Worm (Caenorhabditis elegans): Measurements from ENCODE around the gene nspg-10.

DNA sequence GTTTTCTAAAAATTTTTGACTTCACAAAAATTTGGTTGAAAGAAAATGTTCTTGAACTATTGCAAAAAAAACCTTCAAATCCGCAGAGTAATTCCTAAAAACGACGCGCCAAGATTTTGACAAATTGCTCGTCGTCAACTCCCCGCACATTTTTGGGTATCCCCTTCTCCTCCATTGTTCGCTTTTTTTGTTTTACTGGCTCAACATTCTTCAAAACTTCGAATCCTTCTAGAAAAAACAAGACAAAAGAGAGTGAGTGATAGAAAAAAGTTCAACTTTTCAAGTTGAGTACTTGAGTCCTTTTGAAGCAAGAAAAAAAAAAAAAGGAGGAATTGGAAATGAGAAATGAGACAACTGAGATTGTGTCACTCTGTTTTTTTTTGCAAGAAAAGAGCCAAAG, 28.7 kb upstream of the nspg-10 start:
- TF ChIP-seq ref-1 (GFP tag; conservative IDR thresholded peaks at IDR 0.05) = no peak
- no peak for TF ChIP-seq ztf-29 (GFP tag; IDR thresholded peaks at IDR 0.05)
- no peak for TF ChIP-seq med-1 (GFP tag; optimal IDR thresholded peaks at IDR 0.05; ENCODE audit: insufficient read depth)

All from whole organism, midembryonic.